Worm (Caenorhabditis elegans) whole organism, L4/young adult: Measurements from ENCODE around the gene scpl-4.

Experiments
- W03F9.2 ChIP-seq: fragments of 150-350 bp; optimal IDR thresholded peaks from 2 replicates; lab custom pipeline; 2014; ENCODE audit warnings: missing biosample characterization, missing genetic modification characterization
- dao-5 ChIP-seq: sonication (generic microtip); optimal IDR thresholded peaks from 2 replicates; lab custom pipeline; 2016; ENCODE audit warnings: missing genotype, missing genetic modification characterization, moderate library complexity, missing compliant biosample characterization
- him-1 ChIP-seq: sonication (generic microtip); optimal IDR thresholded peaks from 2 replicates; lab custom pipeline; 2016; ENCODE audit warnings: missing genotype, missing genetic modification reagents, missing genetic modification characterization, missing compliant biosample characterization

The scpl-4 gene

ce11 chrV:10598670-10599154, at the start of gene scpl-4:
Gene scpl-4 (plus strand): TSS chrV:10599104.
- TF ChIP-seq W03F9.2 (tag; lab: Kevin White, UChicago): no peak
- no peak for TF ChIP-seq dao-5
- no peak for TF ChIP-seq him-1 (tag; lab: Kevin White, UChicago)

- TF ChIP-seq W03F9.2 (tag; lab: Kevin White, UChicago) (no peak), dao-5 (no peak), him-1 (tag; lab: Kevin White, UChicago) (no peak)
These were observed 49.2 kb upstream of the scpl-4 start, which contains the start of gene F32G8.2 for ce11 chrV:10549717-10550116. Gene F32G8.2 (plus strand): TSS chrV:10550017.

ce11 chrV:10555239-10555638, 43.7 kb upstream of the scpl-4 start, which contains the start of gene F32G8.3:
Gene F32G8.3 (minus strand): TSS chrV:10555339.
- TF ChIP-seq dao-5: no peak
- no peak for TF ChIP-seq him-1 (tag; lab: Kevin White, UChicago)
- TF ChIP-seq W03F9.2 (tag; lab: Kevin White, UChicago): no peak

- TF ChIP-seq W03F9.2 (tag; lab: Kevin White, UChicago) (no peak), dao-5 (no peak), him-1 (tag; lab: Kevin White, UChicago) (no peak)
These were observed 42.5 kb upstream of the scpl-4 start for ce11 chrV:10556362-10556761.

- TF ChIP-seq W03F9.2 (tag; lab: Kevin White, UChicago) (no peak), him-1 (tag; lab: Kevin White, UChicago) (no peak), dao-5 (no peak)
These were observed 41.8 kb upstream of the scpl-4 start for ce11 chrV:10557094-10557493.

- no peak for TF ChIP-seq dao-5
- no peak for TF ChIP-seq him-1 (tag; lab: Kevin White, UChicago)
- no peak for TF ChIP-seq W03F9.2 (tag; lab: Kevin White, UChicago)
These were observed 41.2 kb upstream of the scpl-4 start, which contains the start of gene best-14 for ce11 chrV:10557676-10558075. Gene best-14 (plus strand): TSS chrV:10557976.

ce11 chrV:10560621-10561020, 38.3 kb upstream of the scpl-4 start, which contains the start of gene col-152:
Gene col-152 (plus strand): TSS chrV:10560921.
- TF ChIP-seq dao-5: no peak
- no peak for TF ChIP-seq him-1 (tag; lab: Kevin White, UChicago)
- TF ChIP-seq W03F9.2 (tag; lab: Kevin White, UChicago): no peak

- TF ChIP-seq him-1 (tag; lab: Kevin White, UChicago): no peak
- no peak for TF ChIP-seq dao-5
- no peak for TF ChIP-seq W03F9.2 (tag; lab: Kevin White, UChicago)
These were observed 37.3 kb upstream of the scpl-4 start for ce11 chrV:10561632-10562031.

ce11 chrV:10562817-10563216, 36.1 kb upstream of the scpl-4 start:
- TF ChIP-seq him-1 (tag; lab: Kevin White, UChicago): no peak
- no peak for TF ChIP-seq dao-5
- TF ChIP-seq W03F9.2 (tag; lab: Kevin White, UChicago): no peak

- TF ChIP-seq dao-5 (no peak), him-1 (tag; lab: Kevin White, UChicago) (no peak), W03F9.2 (tag; lab: Kevin White, UChicago) (no peak)
These were observed 34.8 kb upstream of the scpl-4 start for ce11 chrV:10564140-10564539.

ce11 chrV:10564830-10565365, 34.0 kb upstream of the scpl-4 start, which contains the start of gene cat-4:
Gene cat-4 (plus strand): TSS chrV:10564880.
- no peak for TF ChIP-seq dao-5
- no peak for TF ChIP-seq W03F9.2 (tag; lab: Kevin White, UChicago)
- no peak for TF ChIP-seq him-1 (tag; lab: Kevin White, UChicago)

ce11 chrV:10568496-10568895, 30.4 kb upstream of the scpl-4 start:
- TF ChIP-seq W03F9.2 (tag; lab: Kevin White, UChicago): no peak
- TF ChIP-seq dao-5: no peak
- no peak for TF ChIP-seq him-1 (tag; lab: Kevin White, UChicago)

ce11 chrV:10571523-10571922, 27.4 kb upstream of the scpl-4 start:
- TF ChIP-seq him-1 (tag; lab: Kevin White, UChicago) (no peak), dao-5 (no peak), W03F9.2 (tag; lab: Kevin White, UChicago) (no peak)

- TF ChIP-seq dao-5 (no peak), W03F9.2 (tag; lab: Kevin White, UChicago) (no peak)
These were observed 26.3 kb upstream of the scpl-4 start, which contains the start of gene del-6 for ce11 chrV:10572614-10573013. Gene del-6 (plus strand): TSS chrV:10572914.

- TF ChIP-seq him-1 (tag; lab: Kevin White, UChicago): no peak
- no peak for TF ChIP-seq dao-5
- TF ChIP-seq W03F9.2 (tag; lab: Kevin White, UChicago): no peak
These were observed 24.7 kb upstream of the scpl-4 start for ce11 chrV:10574197-10574596.
